Worm (Caenorhabditis elegans) whole organism, L3 larva: ENCODE data around the gene F46C5.9.

Source experiments
- ama-1 ChIP-seq: fragments of 150-350 bp; optimal IDR thresholded peaks from 2 replicates; lab custom pipeline; 2018
- ceh-82 ChIP-seq: fragments of 150-350 bp; optimal IDR thresholded peaks from 2 replicates; lab custom pipeline; 2014; ENCODE audit warnings: missing biosample characterization, missing genetic modification characterization
- fos-1 ChIP-seq: fragments of 150-350 bp; optimal IDR thresholded peaks from 2 replicates; lab custom pipeline; 2014; ENCODE audit warnings: missing biosample characterization, missing genetic modification characterization
- jun-1 ChIP-seq: fragments of 150-350 bp; optimal IDR thresholded peaks from 2 replicates; lab custom pipeline; 2014; ENCODE audit warnings: missing biosample characterization, missing genetic modification reagents, missing genetic modification characterization
- lin-15B ChIP-seq: fragments of 150-350 bp; optimal IDR thresholded peaks from 2 replicates; lab custom pipeline; 2014; ENCODE audit warnings: missing biosample characterization, missing genetic modification characterization
- mml-1 ChIP-seq: fragments of 150-350 bp; sonication (generic microtip); optimal IDR thresholded peaks from 3 replicates; lab custom pipeline; 2014; ENCODE audit warnings: missing biosample characterization, missing genetic modification characterization
- nfya-1 ChIP-seq: sonication (generic microtip); optimal IDR thresholded peaks from 2 replicates; lab custom pipeline; 2017; ENCODE audit warnings: missing genetic modification characterization, mild to moderate bottlenecking, missing compliant biosample characterization, antibody characterized with exemption, moderate library complexity; ENCODE audit not compliant: insufficient read depth
- nhr-12 ChIP-seq: fragments of 150-350 bp; optimal IDR thresholded peaks from 2 replicates; lab custom pipeline; 2014; ENCODE audit warnings: missing biosample characterization, missing genetic modification characterization
- nhr-237 ChIP-seq: fragments of 150-350 bp; optimal IDR thresholded peaks from 2 replicates; lab custom pipeline; 2014; ENCODE audit warnings: missing biosample characterization, missing genetic modification characterization
- nhr-77 ChIP-seq: fragments of 150-350 bp; optimal IDR thresholded peaks from 2 replicates; lab custom pipeline; 2014; ENCODE audit warnings: missing biosample characterization, missing genetic modification characterization
- pqm-1 ChIP-seq: fragments of 150-350 bp; optimal IDR thresholded peaks from 2 replicates; lab custom pipeline; 2017; ENCODE audit warnings: missing biosample characterization, missing genetic modification characterization, inconsistent platforms
- unc-62 ChIP-seq: fragments of 150-350 bp; sonication (generic microtip); optimal IDR thresholded peaks from 4 replicates; lab custom pipeline; 2014; ENCODE audit warnings: missing biosample characterization, missing genetic modification reagents, missing genetic modification characterization
- zag-1 ChIP-seq: fragments of 150-350 bp; optimal IDR thresholded peaks from 2 replicates; lab custom pipeline; 2014; ENCODE audit warnings: missing biosample characterization, missing genetic modification characterization

DNA sequence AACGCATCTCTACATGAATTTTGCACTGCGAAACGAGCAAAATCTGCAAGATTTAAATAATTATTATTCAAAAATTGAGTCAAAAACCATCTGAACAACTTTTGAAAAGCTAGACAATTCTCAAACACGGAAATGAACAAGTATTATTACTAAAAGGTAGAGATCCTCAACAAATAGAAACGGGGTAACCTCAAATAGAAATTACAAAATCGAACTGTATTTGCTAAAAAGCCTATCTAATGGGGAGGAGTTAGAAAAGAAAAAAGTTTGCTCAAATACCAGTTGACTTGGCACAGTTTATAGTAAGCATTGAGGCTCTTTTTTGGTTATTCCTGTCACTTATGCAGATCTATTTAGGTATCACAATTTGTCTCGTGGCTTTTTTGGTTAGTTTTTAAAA lies 15.2 kb upstream of the F46C5.9 start, which contains the start of gene nas-25:
- TF ChIP-seq pqm-1, result no peak
- TF ChIP-seq nhr-237 (tag; lab: Kevin White, UChicago), result no peak
- TF ChIP-seq ceh-82 (tag; lab: Kevin White, UChicago), result no peak
- TF ChIP-seq fos-1 (tag; lab: Kevin White, UChicago), result no peak
- no peak for TF ChIP-seq nfya-1
- TF ChIP-seq zag-1 (tag; lab: Kevin White, UChicago), result no peak
- TF ChIP-seq nhr-12, result no peak
- TF ChIP-seq jun-1 (tag; lab: Kevin White, UChicago), result no peak
- TF ChIP-seq mml-1 (tag; lab: Kevin White, UChicago), result no peak
- TF ChIP-seq lin-15B (tag; lab: Kevin White, UChicago), result no peak
- TF ChIP-seq nhr-77 (tag; lab: Kevin White, UChicago), result no peak
- no peak for TF ChIP-seq unc-62 (GFP tag; lab: Kevin White, UChicago)
- TF ChIP-seq ama-1, result no peak
